Fruit fly (Drosophila melanogaster): ENCODE data around the gene CG2540.

Gene CG2540

dm6 chrX:12595610-12596336 lies 33.9 kb upstream of the CG2540 start, which contains the start of the genes CG1824 and Sec16:
Gene CG1824 (minus strand): TSS chrX:12595624.
Gene Sec16 (plus strand): TSS chrX:12596047.
- TF ChIP-seq fd96Ca (GFP tag; IDR thresholded peaks at IDR 0.05) (no peak), Snoo (tag; optimal IDR thresholded peaks at IDR 0.05) (peak; percentile 11), CG8301 (tag; optimal IDR thresholded peaks at IDR 0.05) (no peak), CG4496 (GFP tag; IDR thresholded peaks at IDR 0.05) (no peak; the same call in 2 of the 3 replicates), EcR (GFP tag; optimal IDR thresholded peaks at IDR 0.05) (no peak), CG13204 (GFP tag; optimal IDR thresholded peaks at IDR 0.05) (no peak), CG10348 (GFP tag; IDR thresholded peaks at IDR 0.05) (no peak), Pif1A (GFP tag; optimal IDR thresholded peaks at IDR 0.05) (no peak), Pif1B (GFP tag; optimal IDR thresholded peaks at IDR 0.05) (no peak), CG12605 (GFP tag; IDR thresholded peaks at IDR 0.05) (no peak), CG17806 (tag; optimal IDR thresholded peaks at IDR 0.05) (no peak), CG8159 (tag; optimal IDR thresholded peaks at IDR 0.05) (peak; percentile 29), CG9948 (tag; optimal IDR thresholded peaks at IDR 0.05) (peak; percentile 11), CG14655 (GFP tag; optimal IDR thresholded peaks at IDR 0.05) (no peak), rn (GFP tag; IDR thresholded peaks at IDR 0.05) (no peak), CG15710 (tag; optimal IDR thresholded peaks at IDR 0.05) (peak; percentile 29)

- TF ChIP-seq Ets98B (GFP tag; IDR thresholded peaks at IDR 0.05) (peak; percentile 53), Pif1A (GFP tag; optimal IDR thresholded peaks at IDR 0.05) (no peak), CG12605 (GFP tag; IDR thresholded peaks at IDR 0.05) (peak; percentile 41; the same call in 1 of the 2 replicates), EcR (GFP tag; optimal IDR thresholded peaks at IDR 0.05) (peak; percentile 92), CG13204 (GFP tag; optimal IDR thresholded peaks at IDR 0.05) (no peak), Snoo (tag; optimal IDR thresholded peaks at IDR 0.05) (peak; percentile 76), Pif1B (GFP tag; optimal IDR thresholded peaks at IDR 0.05) (peak; percentile 74), fd96Ca (GFP tag; IDR thresholded peaks at IDR 0.05) (no peak), CG9948 (tag; optimal IDR thresholded peaks at IDR 0.05) (peak; percentile 10), CG15710 (tag; optimal IDR thresholded peaks at IDR 0.05) (peak; percentile 13), CG32121 (GFP tag; IDR thresholded peaks at IDR 0.05) (0 out of 2 replicates have a peak, but pooled peaks have one; percentile 22)
Observed at dm6 chrX:12596353-12597107, 33.1 kb upstream of the CG2540 start.

dm6 chrX:12600802-12601793 lies 28.6 kb upstream of the CG2540 start:
- TF ChIP-seq D1 (tag; optimal IDR thresholded peaks at IDR 0.05) (no peak), CG15710 (tag; optimal IDR thresholded peaks at IDR 0.05) (no peak), CG14655 (GFP tag; optimal IDR thresholded peaks at IDR 0.05) (no peak), fd96Ca (GFP tag; IDR thresholded peaks at IDR 0.05) (no peak), CG17806 (tag; optimal IDR thresholded peaks at IDR 0.05) (no peak), CG12605 (GFP tag; IDR thresholded peaks at IDR 0.05) (no peak), Snoo (tag; optimal IDR thresholded peaks at IDR 0.05) (no peak), Ets98B (GFP tag; IDR thresholded peaks at IDR 0.05) (no peak), CG9948 (tag; optimal IDR thresholded peaks at IDR 0.05) (no peak), rn (GFP tag; IDR thresholded peaks at IDR 0.05) (no peak), Pif1A (GFP tag; optimal IDR thresholded peaks at IDR 0.05) (no peak), CG10348 (GFP tag; IDR thresholded peaks at IDR 0.05) (no peak), gl (tag; optimal IDR thresholded peaks at IDR 0.05) (no peak)

dm6 chrX:12611536-12612458 lies 17.9 kb upstream of the CG2540 start, which contains the start of the genes CG1463 and Fpgs1:
Gene CG1463 (minus strand): TSS chrX:12611667.
Gene Fpgs1 (plus strand): TSS chrX:12611867.
- TF ChIP-seq gl (tag; optimal IDR thresholded peaks at IDR 0.05) (no peak), Pif1B (GFP tag; optimal IDR thresholded peaks at IDR 0.05) (no peak), CG14655 (GFP tag; optimal IDR thresholded peaks at IDR 0.05) (no peak), rn (GFP tag; IDR thresholded peaks at IDR 0.05) (no peak), CG4496 (GFP tag; IDR thresholded peaks at IDR 0.05) (no peak), CG12605 (GFP tag; IDR thresholded peaks at IDR 0.05) (no peak), EcR (GFP tag; optimal IDR thresholded peaks at IDR 0.05) (peak; percentile 35), Snoo (tag; optimal IDR thresholded peaks at IDR 0.05) (no peak), CG8159 (tag; optimal IDR thresholded peaks at IDR 0.05) (no peak), fd96Ca (GFP tag; IDR thresholded peaks at IDR 0.05) (no peak), CG34367 (tag; optimal IDR thresholded peaks at IDR 0.05) (no peak), CG13204 (GFP tag; optimal IDR thresholded peaks at IDR 0.05) (no peak), CG10348 (GFP tag; IDR thresholded peaks at IDR 0.05) (no peak), CG8301 (tag; optimal IDR thresholded peaks at IDR 0.05) (no peak), CG15710 (tag; optimal IDR thresholded peaks at IDR 0.05) (peak; percentile 37), Ets98B (GFP tag; IDR thresholded peaks at IDR 0.05) (no peak), D1 (tag; optimal IDR thresholded peaks at IDR 0.05) (no peak), CG17806 (tag; optimal IDR thresholded peaks at IDR 0.05) (no peak), CG32121 (GFP tag; IDR thresholded peaks at IDR 0.05) (peak; percentile 38; the same call in 1 of the 2 replicates), CG9948 (tag; optimal IDR thresholded peaks at IDR 0.05) (no peak)

Data from whole organism, pupa.